Fruit fly (Drosophila melanogaster): ENCODE data around the gene CG17122.

Gene CG17122

dm6 chr3L:20302081-20302630 lies 27.0 kb upstream of the CG17122 start, which contains the start of gene Pex23 (continued):
- TF ChIP-seq D (optimal IDR thresholded peaks at IDR 0.05), result no peak
- TF ChIP-seq D (GFP tag; optimal IDR thresholded peaks at IDR 0.05), result peak; percentile 60
- TF ChIP-seq dysf (GFP tag; IDR thresholded peaks at IDR 0.05), result peak; percentile 77
- peak; percentile 77 for TF ChIP-seq CG17328 (GFP tag; IDR thresholded peaks at IDR 0.05)
- TF ChIP-seq jing (GFP tag; optimal IDR thresholded peaks at IDR 0.05), result no peak
- TF ChIP-seq CG1792 (GFP tag; optimal IDR thresholded peaks at IDR 0.05), result peak; percentile 51

DNA sequence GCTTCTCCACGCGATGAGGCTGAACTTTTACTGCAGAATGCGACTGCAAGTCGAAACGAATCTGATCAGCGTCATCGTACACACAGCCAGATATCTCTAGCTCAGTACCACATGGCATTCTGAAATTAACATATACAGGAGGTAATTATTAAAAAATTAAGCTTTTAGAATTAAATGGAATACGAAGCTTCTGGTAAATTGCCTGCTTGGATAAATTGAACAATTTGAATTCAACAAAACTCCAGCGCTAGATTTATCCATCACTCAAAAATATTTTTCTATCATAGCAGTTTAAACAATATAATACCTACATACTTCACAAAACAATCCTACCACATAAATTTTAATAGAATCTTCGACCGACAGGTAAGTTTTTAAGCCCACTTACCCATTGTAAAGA lies 24.0 kb upstream of the CG17122 start, which contains the start of gene SCCRO4:
SCCRO4 (plus strand) TSS at position 301 of the 400 bp plus-strand sequence.
- TF ChIP-seq zfh1 (GFP tag; IDR thresholded peaks at IDR 0.05), result no peak
- no peak for TF ChIP-seq slbo (GFP tag; IDR thresholded peaks at IDR 0.05)
- no peak for TF ChIP-seq knrl (GFP tag; IDR thresholded peaks at IDR 0.05; ENCODE audit: partially characterized antibody)
- TF ChIP-seq so (GFP tag; IDR thresholded peaks at IDR 0.05), result no peak
- TF ChIP-seq grn (GFP tag; optimal IDR thresholded peaks at IDR 0.05), result no peak

- TF ChIP-seq CG31441 (GFP tag; IDR thresholded peaks at IDR 0.05), result no peak
- TF ChIP-seq tx (GFP tag; optimal IDR thresholded peaks at IDR 0.05), result no peak
- TF ChIP-seq seq (GFP tag; IDR thresholded peaks at IDR 0.05), result no peak
- peak; percentile 45 for TF ChIP-seq YL-1 (GFP tag; optimal IDR thresholded peaks at IDR 0.05)
- no peak for TF ChIP-seq eyg (GFP tag; optimal IDR thresholded peaks at IDR 0.05)
- TF ChIP-seq CG30020 (tag; optimal IDR thresholded peaks at IDR 0.05), result peak; percentile 48
- TF ChIP-seq CG10321 (GFP tag; IDR thresholded peaks at IDR 0.05), result no peak
- TF ChIP-seq NK7.1 (GFP tag; optimal IDR thresholded peaks at IDR 0.05), result no peak
- TF ChIP-seq Doc3 (GFP tag; IDR thresholded peaks at IDR 0.05; ENCODE audit: partially characterized antibody), result peak; percentile 59; the same call in 2 of the 3 replicates
- TF ChIP-seq corto (GFP tag; optimal IDR thresholded peaks at IDR 0.05), result no peak
- TF ChIP-seq CG34376 (GFP tag; optimal IDR thresholded peaks at IDR 0.05), result no peak
- TF ChIP-seq lola (GFP tag; optimal IDR thresholded peaks at IDR 0.05), result no peak
- no peak for TF ChIP-seq CG10462 (GFP tag; optimal IDR thresholded peaks at IDR 0.05)
- TF ChIP-seq toy (GFP tag; IDR thresholded peaks at IDR 0.05), result no peak
- no peak for TF ChIP-seq CG32767 (GFP tag; IDR thresholded peaks at IDR 0.05)
- no peak for TF ChIP-seq CG10431 (GFP tag; optimal IDR thresholded peaks at IDR 0.05)
- peak; percentile 64 for TF ChIP-seq CG4617 (GFP tag; optimal IDR thresholded peaks at IDR 0.05; ENCODE audit: borderline replicate concordance)
- no peak for TF ChIP-seq Sox100B (GFP tag; optimal IDR thresholded peaks at IDR 0.05)
- no peak for TF ChIP-seq ash1 (GFP tag; optimal IDR thresholded peaks at IDR 0.05)
- TF ChIP-seq Max (GFP tag; optimal IDR thresholded peaks at IDR 0.05), result no peak
- TF ChIP-seq CG13424 (tag; optimal IDR thresholded peaks at IDR 0.05), result no peak
- no peak for TF ChIP-seq Neu2 (GFP tag; optimal IDR thresholded peaks at IDR 0.05; ENCODE audit: borderline replicate concordance)
- no peak for TF ChIP-seq tup (GFP tag; optimal IDR thresholded peaks at IDR 0.05)
- TF ChIP-seq CG12942 (GFP tag; optimal IDR thresholded peaks at IDR 0.05), result no peak
- no peak for TF ChIP-seq CG12236 (GFP tag; optimal IDR thresholded peaks at IDR 0.05)
- no peak for TF ChIP-seq Deaf1 (tag; optimal IDR thresholded peaks at IDR 0.05)
- no peak for TF ChIP-seq CG18011 (GFP tag; optimal IDR thresholded peaks at IDR 0.05)
- no peak for TF ChIP-seq Mes4 (GFP tag; optimal IDR thresholded peaks at IDR 0.05)
- no peak for TF ChIP-seq ftz-f1 (GFP tag; optimal IDR thresholded peaks at IDR 0.05)
- peak; percentile 84 for TF ChIP-seq stwl (tag; optimal IDR thresholded peaks at IDR 0.05)
- no peak for TF ChIP-seq MTF-1 (GFP tag; optimal IDR thresholded peaks at IDR 0.05; ENCODE audit: borderline replicate concordance)
- TF ChIP-seq Nf-YA (GFP tag; IDR thresholded peaks at IDR 0.05), result no peak
- no peak for TF ChIP-seq CG7357 (GFP tag; IDR thresholded peaks at IDR 0.05)
- TF ChIP-seq CG10209 (GFP tag; optimal IDR thresholded peaks at IDR 0.05), result no peak
- TF ChIP-seq sim (GFP tag; IDR thresholded peaks at IDR 0.05), result no peak
- no peak for TF ChIP-seq dan (GFP tag; IDR thresholded peaks at IDR 0.05)
- TF ChIP-seq Dfd (GFP tag; optimal IDR thresholded peaks at IDR 0.05), result no peak
Measured at dm6 chr3L:20296797-20297196, 21.7 kb upstream of the CG17122 start, which contains the start of gene FRG1. FRG1 (minus strand) TSS chr3L:20296971.

Measured in whole organism, embryonic.